Worm (Caenorhabditis elegans) whole organism, mixed stage, embryonic: ENCODE measurements around the gene Y50D4A.6.

Experiments used
- ceh-83 ChIP-seq: fragments of 200-800 bp; sonication (Bioruptor generic); optimal IDR thresholded peaks from 2 replicates; lab custom pipeline; 2018; ENCODE audit warnings: mild to moderate bottlenecking, missing genetic modification characterization, missing compliant biosample characterization
- flh-1 ChIP-seq: fragments of 200-800 bp; sonication (Bioruptor generic); optimal IDR thresholded peaks from 2 replicates; lab custom pipeline; 2018; ENCODE audit warnings: mild to moderate bottlenecking, missing genetic modification characterization, moderate library complexity, missing compliant biosample characterization
- nhr-2 ChIP-seq: fragments of 150-350 bp; optimal IDR thresholded peaks from 2 replicates; lab custom pipeline; 2014; ENCODE audit warnings: missing biosample characterization, missing genetic modification characterization
- nhr-76 ChIP-seq: sonication (generic microtip); optimal IDR thresholded peaks from 2 replicates; lab custom pipeline; 2017; ENCODE audit warnings: missing biosample characterization, missing genetic modification characterization
- snpc-4 ChIP-seq: fragments of 150-350 bp; optimal IDR thresholded peaks from 2 replicates; lab custom pipeline; 2014; ENCODE audit warnings: missing biosample characterization, missing genetic modification characterization
- sptf-1 ChIP-seq: sonication (generic microtip); optimal IDR thresholded peaks from 2 replicates; lab custom pipeline; 2017; ENCODE audit warnings: mild to moderate bottlenecking, missing genetic modification characterization, moderate library complexity, missing compliant biosample characterization
- unc-39 ChIP-seq: fragments of 150-350 bp; optimal IDR thresholded peaks from 2 replicates; lab custom pipeline; 2014; ENCODE audit warnings: missing biosample characterization, missing genetic modification characterization
- unc-62 ChIP-seq: fragments of 150-350 bp; optimal IDR thresholded peaks from 2 replicates; lab custom pipeline; 2014; ENCODE audit warnings: missing biosample characterization, missing genetic modification reagents, missing genetic modification characterization
- ztf-11 ChIP-seq: fragments of 150-350 bp; optimal IDR thresholded peaks from 2 replicates; lab custom pipeline; 2014; ENCODE audit warnings: missing biosample characterization, missing genetic modification characterization

- TF ChIP-seq snpc-4 (tag; lab: Kevin White, UChicago) (no peak), sptf-1 (tag; lab: Kevin White, UChicago) (no peak), ceh-83 (GFP tag; lab: Kevin White, UChicago) (no peak), unc-62 (GFP tag; lab: Kevin White, UChicago) (no peak), ztf-11 (tag; lab: Kevin White, UChicago) (no peak), unc-39 (tag; lab: Kevin White, UChicago) (no peak), nhr-76 (tag; lab: Kevin White, UChicago) (no peak), nhr-2 (no peak), flh-1 (GFP tag; lab: Kevin White, UChicago) (no peak)
These were observed 42.6 kb downstream of the Y50D4A.6 start for ce11 chrV:1156431-1156830.
